Fruit fly (Drosophila melanogaster): ENCODE results near the gene CG9449.

DNA sequence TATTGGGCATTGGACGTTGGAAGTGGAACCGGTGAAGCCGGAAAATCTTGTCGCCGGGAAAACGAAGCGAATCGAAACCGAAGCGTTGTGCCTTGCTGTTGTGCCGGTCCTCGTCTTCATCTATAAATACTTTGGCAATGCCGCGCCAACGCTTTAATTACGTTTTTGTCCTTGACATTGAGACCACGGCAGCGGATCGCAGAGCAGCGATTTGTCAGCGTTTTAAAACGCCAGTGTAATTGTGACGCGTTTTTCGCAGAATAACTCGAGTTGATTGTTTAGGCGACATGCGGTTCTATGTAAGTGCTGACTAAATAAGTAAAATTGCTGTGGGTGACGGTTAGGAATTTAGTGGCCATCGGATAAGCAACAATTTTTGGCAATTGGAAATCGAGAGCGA lies 23.6 kb upstream of the CG9449 start:
- TF ChIP-seq rn (GFP tag; IDR thresholded peaks at IDR 0.05) (no peak), EcR (GFP tag; optimal IDR thresholded peaks at IDR 0.05) (no peak), CG12605 (GFP tag; IDR thresholded peaks at IDR 0.05) (no peak), Snoo (tag; optimal IDR thresholded peaks at IDR 0.05) (no peak), CG32121 (GFP tag; IDR thresholded peaks at IDR 0.05) (no peak), CG15710 (tag; optimal IDR thresholded peaks at IDR 0.05) (no peak), fd96Ca (GFP tag; IDR thresholded peaks at IDR 0.05) (no peak), CG4496 (GFP tag; IDR thresholded peaks at IDR 0.05) (no peak), CG8301 (tag; optimal IDR thresholded peaks at IDR 0.05) (no peak), CG8159 (tag; optimal IDR thresholded peaks at IDR 0.05) (no peak), Ets98B (GFP tag; IDR thresholded peaks at IDR 0.05) (no peak), CG17806 (tag; optimal IDR thresholded peaks at IDR 0.05) (no peak), CG14655 (GFP tag; optimal IDR thresholded peaks at IDR 0.05) (no peak), Pif1A (GFP tag; optimal IDR thresholded peaks at IDR 0.05) (no peak)
